Worm (Caenorhabditis elegans): Measurements from ENCODE around the gene R107.9.

R107.9 gene

DNA sequence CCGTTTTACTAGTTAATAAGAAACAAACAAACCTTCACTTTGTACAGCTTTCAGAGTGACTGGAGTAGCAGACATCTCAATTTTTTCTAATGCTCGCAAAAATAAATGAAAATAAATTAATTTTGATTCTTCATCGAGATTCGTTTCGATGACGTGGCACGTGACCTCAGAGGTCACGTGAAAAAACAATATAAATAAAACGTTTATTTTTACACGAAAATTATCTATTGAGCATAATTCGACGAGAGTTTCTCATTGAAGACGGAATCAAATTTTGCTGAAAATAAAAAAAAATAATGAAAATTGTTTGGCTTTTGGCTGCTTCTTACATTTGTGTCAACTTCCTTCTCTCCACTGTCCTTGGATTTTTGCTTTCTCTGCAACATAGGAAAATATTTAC lies 35.9 kb upstream of the R107.9 start, which contains the start of gene rpn-6.2:
rpn-6.2 (minus strand) TSS at position 101 of the 400 bp plus-strand sequence.
- no peak for TF ChIP-seq ets-4 (GFP tag; optimal IDR thresholded peaks at IDR 0.05)
- no peak for TF ChIP-seq ama-1 (optimal IDR thresholded peaks at IDR 0.05)
- TF ChIP-seq ama-1 (GFP tag; optimal IDR thresholded peaks at IDR 0.05) = no peak
- no peak for TF ChIP-seq Y67H2A.10 (GFP tag; conservative IDR thresholded peaks at IDR 0.05)
- no peak for TF ChIP-seq nfya-1 (tag; optimal IDR thresholded peaks at IDR 0.05; ENCODE audit: borderline replicate concordance, insufficient read depth)
- TF ChIP-seq efl-1 (GFP tag; optimal IDR thresholded peaks at IDR 0.05) = no peak
- no peak for TF ChIP-seq egl-44 (GFP tag; IDR thresholded peaks at IDR 0.05)
- TF ChIP-seq cebp-1 (GFP tag; IDR thresholded peaks at IDR 0.05) = no peak
- no peak for TF ChIP-seq cebp-1 (tag; optimal IDR thresholded peaks at IDR 0.05)
- TF ChIP-seq snpc-3.4 (tag; optimal IDR thresholded peaks at IDR 0.05) = no peak
- TF ChIP-seq dpl-1 (GFP tag; optimal IDR thresholded peaks at IDR 0.05) = no peak
- no peak for TF ChIP-seq somi-1 (GFP tag; optimal IDR thresholded peaks at IDR 0.05)
- TF ChIP-seq Y95B8A.8 (GFP tag; IDR thresholded peaks at IDR 0.05) = no peak
- TF ChIP-seq Y56A3A.18 (GFP tag; IDR thresholded peaks at IDR 0.05) = no peak

DNA sequence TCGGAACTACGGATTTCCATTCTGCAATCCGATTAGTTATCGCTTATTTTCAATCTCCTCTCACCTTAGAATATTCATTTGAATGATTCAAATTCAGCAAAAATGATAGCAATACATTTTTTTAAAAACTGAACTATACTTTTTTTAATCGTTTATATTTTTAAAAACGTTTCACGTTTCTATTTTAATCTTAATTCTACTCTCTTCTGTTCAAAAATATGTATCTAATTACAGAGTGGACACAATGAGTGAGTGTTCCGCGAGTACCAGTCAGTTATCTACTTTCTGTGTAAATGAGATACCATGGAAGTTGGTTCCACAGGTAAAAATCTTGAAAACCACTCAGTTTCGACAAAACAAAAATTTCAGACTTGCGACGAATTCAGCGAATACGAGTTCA lies 35.2 kb upstream of the R107.9 start, which contains the start of the genes F59B2.15 and zif-1:
F59B2.15 (minus strand) TSS at position 101 of the 400 bp plus-strand sequence.
zif-1 (plus strand) TSS at position 235 of the 400 bp plus-strand sequence.
- TF ChIP-seq snpc-1.3 (tag; optimal IDR thresholded peaks at IDR 0.05; ENCODE audit: insufficient read depth) (no peak), unc-62 (GFP tag; optimal IDR thresholded peaks at IDR 0.05) (no peak), nhr-90 (tag; optimal IDR thresholded peaks at IDR 0.05) (no peak)

DNA sequence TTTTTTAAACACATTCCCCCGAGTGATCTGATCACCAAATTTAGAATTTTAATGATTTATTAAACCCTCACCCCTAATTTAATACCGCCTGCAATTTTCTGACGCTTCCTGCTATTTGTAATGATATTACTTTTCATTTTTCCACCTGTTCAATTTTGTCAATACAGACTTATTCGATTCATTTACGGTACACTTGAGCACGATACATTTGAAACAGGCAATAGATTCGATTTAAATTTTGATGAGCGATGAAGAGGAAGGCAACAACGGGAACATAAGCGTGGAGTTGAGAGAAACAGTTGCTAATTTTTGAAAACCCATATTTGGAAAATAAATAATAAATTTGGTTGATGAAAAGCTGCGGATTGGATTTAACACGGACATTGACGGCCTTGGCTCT lies 33.1 kb upstream of the R107.9 start:
- no peak for TF ChIP-seq B0035.1 (tag; optimal IDR thresholded peaks at IDR 0.05)
- TF ChIP-seq Y79H2A.3 (GFP tag; conservative IDR thresholded peaks at IDR 0.05) = peak; percentile 63; the same call in 1 of the 2 replicates
- no peak for TF ChIP-seq lag-1 (GFP tag; IDR thresholded peaks at IDR 0.05)
- no peak for TF ChIP-seq Y53F4B.3 (GFP tag; IDR thresholded peaks at IDR 0.05)
- no peak for TF ChIP-seq cebp-1 (GFP tag; IDR thresholded peaks at IDR 0.05)
- peak; percentile 29 for TF ChIP-seq cebp-1 (tag; optimal IDR thresholded peaks at IDR 0.05)
- no peak for TF ChIP-seq snpc-4 (GFP tag; optimal IDR thresholded peaks at IDR 0.05)
- no peak for TF ChIP-seq snpc-4 (tag; optimal IDR thresholded peaks at IDR 0.05)
- no peak for TF ChIP-seq mes-4 (tag; optimal IDR thresholded peaks at IDR 0.05)
- peak; percentile 8 for TF ChIP-seq unc-130 (GFP tag; optimal IDR thresholded peaks at IDR 0.05)
- peak; percentile 23 for TF ChIP-seq F49E8.2 (tag; optimal IDR thresholded peaks at IDR 0.05; ENCODE audit: insufficient read depth)
- TF ChIP-seq F22D6.2 (tag; optimal IDR thresholded peaks at IDR 0.05) = no peak
- TF ChIP-seq hsf-1 (GFP tag; IDR thresholded peaks at IDR 0.05) = peak; percentile 5; the same call in 1 of the 2 replicates
- peak; percentile 26; the same call in 1 of the 2 replicates for TF ChIP-seq hmg-1.2 (GFP tag; IDR thresholded peaks at IDR 0.05)
- TF ChIP-seq ztf-28 (GFP tag; IDR thresholded peaks at IDR 0.05) = no peak
- no peak for TF ChIP-seq mcd-1 (GFP tag; IDR thresholded peaks at IDR 0.05)
- TF ChIP-seq B0336.3 (GFP tag; IDR thresholded peaks at IDR 0.05) = peak; percentile 59; the same call in 1 of the 2 replicates
- TF ChIP-seq die-1 (tag; optimal IDR thresholded peaks at IDR 0.05) = peak; percentile 12
- no peak for TF ChIP-seq attf-5 (GFP tag; optimal IDR thresholded peaks at IDR 0.05)
- 0 out of 2 replicates have a peak, but pooled peaks have one; percentile 76 for TF ChIP-seq ceh-58 (GFP tag; IDR thresholded peaks at IDR 0.05)
- TF ChIP-seq hrde-1 (tag; optimal IDR thresholded peaks at IDR 0.05; ENCODE audit: borderline replicate concordance) = peak; percentile 59
- 0 out of 2 replicates have a peak, but pooled peaks have one; percentile 47 for TF ChIP-seq Y53G8AR.9 (GFP tag; conservative IDR thresholded peaks at IDR 0.05)
- peak; percentile 9 for TF ChIP-seq F52B5.7 (tag; optimal IDR thresholded peaks at IDR 0.05)
- TF ChIP-seq gei-17 (GFP tag; optimal IDR thresholded peaks at IDR 0.05) = no peak
- no peak for TF ChIP-seq hmg-20 (GFP tag; IDR thresholded peaks at IDR 0.05)
- TF ChIP-seq ama-1 (optimal IDR thresholded peaks at IDR 0.05) = no peak
- peak in 1 of 2 experiments; percentile 44 for TF ChIP-seq ama-1 (GFP tag; optimal IDR thresholded peaks at IDR 0.05)
- no peak for TF ChIP-seq ekl-4 (GFP tag; IDR thresholded peaks at IDR 0.05)
- peak; percentile 20 for TF ChIP-seq tlf-1 (GFP tag; optimal IDR thresholded peaks at IDR 0.05)
- TF ChIP-seq him-1 (tag; optimal IDR thresholded peaks at IDR 0.05) = peak; percentile 41
- peak; percentile 74; the same call in 1 of the 2 replicates for TF ChIP-seq Y95B8A.8 (GFP tag; IDR thresholded peaks at IDR 0.05)
- TF ChIP-seq K11D2.4 (GFP tag; IDR thresholded peaks at IDR 0.05) = no peak
- no peak for TF ChIP-seq madf-3 (GFP tag; IDR thresholded peaks at IDR 0.05)
